Worm (Caenorhabditis elegans): ENCODE results near the gene ekl-5.

- TF ChIP-seq ama-1 (optimal IDR thresholded peaks at IDR 0.05): no peak
- no peak for TF ChIP-seq pqm-1 (tag; optimal IDR thresholded peaks at IDR 0.05)
- no peak for TF ChIP-seq mec-3 (tag; optimal IDR thresholded peaks at IDR 0.05; ENCODE audit: borderline replicate concordance)
- TF ChIP-seq ztf-16 (tag; optimal IDR thresholded peaks at IDR 0.05): no peak
- no peak for TF ChIP-seq dve-1 (tag; optimal IDR thresholded peaks at IDR 0.05)
- TF ChIP-seq hlh-8 (tag; optimal IDR thresholded peaks at IDR 0.05): no peak
- no peak for TF ChIP-seq unc-55 (GFP tag; optimal IDR thresholded peaks at IDR 0.05)
- TF ChIP-seq rnt-1 (tag; optimal IDR thresholded peaks at IDR 0.05): no peak
- TF ChIP-seq unc-3 (GFP tag; conservative IDR thresholded peaks at IDR 0.05): no peak
- no peak for TF ChIP-seq unc-3 (tag; optimal IDR thresholded peaks at IDR 0.05)
- TF ChIP-seq pha-4 (tag; optimal IDR thresholded peaks at IDR 0.05): no peak
- TF ChIP-seq eyg-1 (tag; optimal IDR thresholded peaks at IDR 0.05): no peak
- TF ChIP-seq ceh-48 (tag; optimal IDR thresholded peaks at IDR 0.05): no peak
- TF ChIP-seq C08G9.2 (tag; optimal IDR thresholded peaks at IDR 0.05): no peak
These were observed 23.3 kb upstream of the ekl-5 start for ce11 chrX:13940287-13940686.

All from whole organism, late embryonic.